Worm (Caenorhabditis elegans) whole organism, L4 larva: ENCODE data around the gene lin-15A.

ENCODE experiments used
- F26F4.8 ChIP-seq: fragments of 200-800 bp; sonication (Bioruptor generic); conservative IDR thresholded peaks from 2 replicates; pipeline ENCODE4 v1.3.6; 2022; ENCODE audit warnings: missing genetic modification characterization, missing compliant biosample characterization
- Y48G9A.11 ChIP-seq: fragments of 200-800 bp; sonication (Bioruptor generic); IDR thresholded peaks from 2 replicates; pipeline ENCODE4 v1.3.6; 2022; ENCODE audit warnings: missing genetic modification reagents, missing genetic modification characterization, missing compliant biosample characterization
- ZK337.2 ChIP-seq: fragments of 200-800 bp; sonication (Bioruptor generic); IDR thresholded peaks from 2 replicates; pipeline ENCODE4 v1.3.6; 2022; ENCODE audit warnings: missing genetic modification reagents, missing genetic modification characterization, missing compliant biosample characterization
- ZK546.5 ChIP-seq, 2 experiments: sonication (generic microtip); optimal IDR thresholded peaks; 2 replicates each; lab custom pipeline; 2017; ENCODE audit warnings: missing biosample characterization in 2 of 2, missing genetic modification characterization in 2 of 2
- attf-4 ChIP-seq: sonication (generic microtip); optimal IDR thresholded peaks from 3 replicates; lab custom pipeline; 2017; ENCODE audit warnings: missing biosample characterization, missing genetic modification characterization
- ceh-28 ChIP-seq: fragments of 150-350 bp; optimal IDR thresholded peaks from 2 replicates; lab custom pipeline; 2014; ENCODE audit warnings: missing biosample characterization, missing genetic modification reagents, missing genetic modification characterization
- ceh-32 ChIP-seq: sonication (generic microtip); optimal IDR thresholded peaks from 2 replicates; lab custom pipeline; 2016; ENCODE audit warnings: mild to moderate bottlenecking, missing genetic modification characterization, missing compliant biosample characterization; ENCODE audit not compliant: poor library complexity
- cey-2 ChIP-seq: sonication (generic microtip); optimal IDR thresholded peaks from 3 replicates; lab custom pipeline; 2017; ENCODE audit warnings: missing genetic modification characterization, mild to moderate bottlenecking, missing compliant biosample characterization, antibody characterized with exemption, borderline replicate concordance; ENCODE audit not compliant: insufficient read depth
- ctbp-1 ChIP-seq: fragments of 200-800 bp; sonication (Bioruptor generic); IDR thresholded peaks from 2 replicates; pipeline ENCODE4 v1.3.6; 2022; ENCODE audit warnings: missing genetic modification reagents, missing genetic modification characterization, missing compliant biosample characterization
- daf-12 ChIP-seq: fragments of 150-350 bp; optimal IDR thresholded peaks from 2 replicates; lab custom pipeline; 2014; ENCODE audit warnings: missing biosample characterization, missing genetic modification reagents, missing genetic modification characterization
- daf-8 ChIP-seq: fragments of 200-800 bp; sonication (Bioruptor generic); IDR thresholded peaks from 2 replicates; pipeline ENCODE4 v1.3.6; 2022; ENCODE audit warnings: missing genetic modification characterization, missing compliant biosample characterization
- dmd-8 ChIP-seq: fragments of 200-800 bp; sonication (Bioruptor generic); IDR thresholded peaks from 2 replicates; pipeline ENCODE4 v1.3.6; 2022; ENCODE audit warnings: missing genetic modification characterization, missing compliant biosample characterization
- dmd-9 ChIP-seq: fragments of 200-800 bp; sonication (Bioruptor generic); IDR thresholded peaks from 2 replicates; pipeline ENCODE4 v1.3.6; 2022; ENCODE audit warnings: missing genetic modification reagents, missing genetic modification characterization, missing compliant biosample characterization
- dve-1 ChIP-seq: sonication (generic microtip); optimal IDR thresholded peaks from 2 replicates; lab custom pipeline; 2017; ENCODE audit warnings: antibody characterized with exemption, mild to moderate bottlenecking, missing genetic modification characterization, missing compliant biosample characterization; ENCODE audit not compliant: insufficient read depth
- egl-27 ChIP-seq: sonication (generic microtip); optimal IDR thresholded peaks from 3 replicates; lab custom pipeline; 2017; ENCODE audit warnings: missing biosample characterization, missing genetic modification reagents, missing genetic modification characterization
- egl-43 ChIP-seq: fragments of 200-800 bp; sonication (Bioruptor generic); IDR thresholded peaks from 2 replicates; pipeline ENCODE4 v1.3.6; 2022; ENCODE audit warnings: missing genetic modification reagents, missing genetic modification characterization, missing compliant biosample characterization
- fkh-10 ChIP-seq: fragments of 150-350 bp; optimal IDR thresholded peaks from 2 replicates; lab custom pipeline; 2014; ENCODE audit warnings: missing biosample characterization, missing genetic modification reagents, missing genetic modification characterization
- hlh-11 ChIP-seq: fragments of 200-800 bp; sonication (Bioruptor generic); optimal IDR thresholded peaks from 2 replicates; lab custom pipeline; 2018; ENCODE audit warnings: mild to moderate bottlenecking, missing genetic modification characterization, missing compliant biosample characterization
- lim-7 ChIP-seq: fragments of 200-800 bp; sonication (Bioruptor generic); IDR thresholded peaks from 2 replicates; pipeline ENCODE4 v1.3.6; 2022; ENCODE audit warnings: missing genetic modification characterization, missing compliant biosample characterization
- lin-1 ChIP-seq: fragments of 200-800 bp; sonication (Bioruptor generic); IDR thresholded peaks from 2 replicates; pipeline ENCODE4 v1.3.6; 2022; ENCODE audit warnings: missing genetic modification reagents, missing genetic modification characterization, missing compliant biosample characterization
- lin-13 ChIP-seq: fragments of 150-350 bp; optimal IDR thresholded peaks from 2 replicates; lab custom pipeline; 2014; ENCODE audit warnings: missing biosample characterization, missing genetic modification reagents, missing genetic modification characterization
- lin-15B ChIP-seq: fragments of 150-350 bp; sonication (generic microtip); optimal IDR thresholded peaks from 3 replicates; lab custom pipeline; 2014; ENCODE audit warnings: missing biosample characterization, missing genetic modification characterization
- lir-3 ChIP-seq: sonication (generic microtip); optimal IDR thresholded peaks from 2 replicates; lab custom pipeline; 2016; ENCODE audit warnings: mild to moderate bottlenecking, missing genetic modification characterization, missing compliant biosample characterization
- madf-9 ChIP-seq: fragments of 200-800 bp; sonication (Bioruptor generic); conservative IDR thresholded peaks from 2 replicates; pipeline ENCODE4 v1.3.6; 2022; ENCODE audit warnings: missing genetic modification reagents, missing genetic modification characterization, missing compliant biosample characterization
- mdt-29 ChIP-seq: fragments of 200-800 bp; sonication (Bioruptor generic); IDR thresholded peaks from 2 replicates; pipeline ENCODE4 v1.3.6; 2022; ENCODE audit warnings: missing genetic modification reagents, missing genetic modification characterization, missing compliant biosample characterization
- nhr-237 ChIP-seq: sonication (generic microtip); optimal IDR thresholded peaks from 2 replicates; lab custom pipeline; 2017; ENCODE audit warnings: missing biosample characterization, missing genetic modification characterization
- nhr-25 ChIP-seq: sonication (generic microtip); optimal IDR thresholded peaks from 2 replicates; lab custom pipeline; 2017; ENCODE audit warnings: missing genetic modification characterization, mild to moderate bottlenecking, missing compliant biosample characterization, antibody characterized with exemption, moderate library complexity, borderline replicate concordance; ENCODE audit not compliant: insufficient read depth
- nhr-28 ChIP-seq: fragments of 150-350 bp; optimal IDR thresholded peaks from 2 replicates; lab custom pipeline; 2014; ENCODE audit warnings: missing biosample characterization, missing genetic modification characterization
- pha-4 ChIP-seq, 2 experiments: fragments of 150-350 bp in 1 of 2; fragments of 200-800 bp in 1 of 2; sonication (Bioruptor generic) in 1 of 2; IDR thresholded peaks in 1 of 2; optimal IDR thresholded peaks in 1 of 2; 2 replicates each; pipeline versions ENCODE4 v1.3.6 to Lab custom; 2014 to 2022; ENCODE audit warnings: missing genetic modification characterization in 2 of 2, missing genetic modification reagents in 2 of 2, missing biosample characterization in 1 of 2, missing compliant biosample characterization in 1 of 2
- snpc-1.2 ChIP-seq: fragments of 200-800 bp; sonication (Bioruptor generic); IDR thresholded peaks from 2 replicates; pipeline ENCODE4 v1.3.6; 2022; ENCODE audit warnings: missing genetic modification reagents, missing genetic modification characterization, missing compliant biosample characterization
- spr-1 ChIP-seq: sonication (generic microtip); optimal IDR thresholded peaks from 2 replicates; lab custom pipeline; 2016; ENCODE audit warnings: mild to moderate bottlenecking, missing genetic modification characterization, missing compliant biosample characterization
- unc-39 ChIP-seq: sonication (generic microtip); optimal IDR thresholded peaks from 2 replicates; lab custom pipeline; 2017; ENCODE audit warnings: missing biosample characterization, missing genetic modification characterization
- vab-7 ChIP-seq: fragments of 200-800 bp; sonication (Bioruptor generic); IDR thresholded peaks from 2 replicates; pipeline ENCODE4 v1.3.6; 2022; ENCODE audit warnings: missing genetic modification reagents, missing genetic modification characterization, missing compliant biosample characterization
- zip-11 ChIP-seq: fragments of 200-800 bp; sonication (Bioruptor generic); IDR thresholded peaks from 2 replicates; pipeline ENCODE4 v1.3.6; 2022; ENCODE audit warnings: missing genetic modification characterization, missing compliant biosample characterization

Gene lin-15A

ce11 chrX:15747814-15748213, 16.0 kb downstream of the lin-15A start (continued):
- TF ChIP-seq egl-43 (GFP tag; lab: Robert Waterston, UW), result peak; percentile 81
- no peak for TF ChIP-seq mdt-29 (GFP tag; lab: Robert Waterston, UW)
- TF ChIP-seq dmd-9 (GFP tag; lab: Robert Waterston, UW), result no peak
- TF ChIP-seq, all 104 proteins: peak for 27

ce11 chrX:15751245-15751644, 19.5 kb downstream of the lin-15A start:
- TF ChIP-seq ZK337.2 (0 out of 2 replicates have a peak, but pooled peaks have one; percentile 40), madf-9 (GFP tag; lab: Robert Waterston, UW) (peak; percentile 18; the same call in 1 of the 2 replicates), egl-43 (GFP tag; lab: Robert Waterston, UW) (peak; percentile 53; the same call in 1 of the 2 replicates), cey-2 (tag; lab: Kevin White, UChicago) (no peak), daf-8 (GFP tag; lab: Robert Waterston, UW) (no peak), attf-4 (tag; lab: Kevin White, UChicago) (no peak), ZK546.5 (tag; optimal IDR thresholded peaks at IDR 0.05; lab: Kevin White, UChicago) (no peak), lin-15B (tag; lab: Kevin White, UChicago) (no peak), lin-13 (GFP tag; lab: Kevin White, UChicago) (no peak), Y48G9A.11 (GFP tag; lab: Robert Waterston, UW) (peak; percentile 60; the same call in 1 of the 2 replicates), snpc-1.2 (GFP tag; lab: Robert Waterston, UW) (peak; percentile 56; the same call in 1 of the 2 replicates), nhr-237 (tag; lab: Kevin White, UChicago) (no peak), F26F4.8 (GFP tag; lab: Robert Waterston, UW) (no peak), spr-1 (tag; lab: Kevin White, UChicago) (no peak), daf-12 (tag; lab: Kevin White, UChicago) (no peak), lim-7 (GFP tag; lab: Robert Waterston, UW) (peak; percentile 44; the same call in 1 of the 2 replicates), vab-7 (GFP tag; lab: Robert Waterston, UW) (0 out of 2 replicates have a peak, but pooled peaks have one; percentile 23), dve-1 (tag; lab: Kevin White, UChicago) (no peak), ceh-32 (tag; lab: Kevin White, UChicago) (no peak), lin-1 (GFP tag; lab: Robert Waterston, UW) (0 out of 2 replicates have a peak, but pooled peaks have one; percentile 33), ctbp-1 (0 out of 2 replicates have a peak, but pooled peaks have one; percentile 14), unc-39 (tag; lab: Kevin White, UChicago) (no peak)

ce11 chrX:15757169-15757568, 25.4 kb downstream of the lin-15A start, which contains the start of gene wrt-4:
TSS of gene wrt-4 (minus strand) at chrX:15757269.
- TF ChIP-seq lir-3 (tag; lab: Kevin White, UChicago) (no peak), hlh-11 (no peak), dmd-8 (GFP tag; lab: Robert Waterston, UW) (no peak), dmd-9 (GFP tag; lab: Robert Waterston, UW) (no peak), egl-27 (no peak), madf-9 (GFP tag; lab: Robert Waterston, UW) (no peak), nhr-25 (tag; lab: Kevin White, UChicago) (no peak), fkh-10 (GFP tag; lab: Kevin White, UChicago) (no peak), nhr-28 (tag; lab: Kevin White, UChicago) (no peak), ceh-28 (tag; lab: Kevin White, UChicago) (no peak), pha-4 (GFP tag; IDR thresholded peaks at IDR 0.05; lab: Robert Waterston, UW) (no peak), pha-4 (tag; optimal IDR thresholded peaks at IDR 0.05; lab: Kevin White, UChicago) (no peak), zip-11 (GFP tag; lab: Robert Waterston, UW) (no peak), ZK546.5 (tag; optimal IDR thresholded peaks at IDR 0.05; lab: Kevin White, UChicago) (no peak), F26F4.8 (GFP tag; lab: Robert Waterston, UW) (no peak), spr-1 (tag; lab: Kevin White, UChicago) (no peak)
